Worm (Caenorhabditis elegans): ENCODE data around the gene M151.10.

DNA sequence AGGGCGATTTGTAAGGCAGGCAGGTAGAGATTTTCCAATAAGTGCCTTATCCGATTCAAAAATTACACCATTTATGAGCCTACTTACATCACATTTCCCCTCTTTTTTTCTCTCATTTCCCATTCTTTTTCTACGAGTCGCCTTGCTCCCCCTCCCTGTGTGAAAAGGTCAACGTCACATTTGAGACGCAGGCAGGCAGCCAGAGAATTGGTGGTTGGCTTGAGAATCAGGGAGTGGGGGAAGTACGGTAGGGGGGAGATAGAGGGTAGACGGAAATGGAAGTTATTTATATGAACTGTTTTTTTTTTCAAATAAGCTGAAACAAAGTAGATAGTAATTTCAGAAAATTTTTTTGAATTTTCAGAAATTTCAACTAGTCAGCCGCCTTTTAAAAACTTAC lies 23.5 kb downstream of the M151.10 start:
- TF ChIP-seq flt-1 (GFP tag; IDR thresholded peaks at IDR 0.05), result no peak
- TF ChIP-seq T22C8.4 (GFP tag; IDR thresholded peaks at IDR 0.05), result no peak
- no peak for TF ChIP-seq med-1 (GFP tag; optimal IDR thresholded peaks at IDR 0.05; ENCODE audit: insufficient read depth)
- no peak for TF ChIP-seq ztf-29 (GFP tag; IDR thresholded peaks at IDR 0.05)

Data from whole organism, midembryonic.